Worm (Caenorhabditis elegans): ENCODE data around the gene panl-2.

The panl-2 gene

ce11 chrIII:6974952-6975351 lies 7.0 kb upstream of the panl-2 start:
- TF ChIP-seq him-1 (tag; optimal IDR thresholded peaks at IDR 0.05) (no peak), W03F9.2 (tag; optimal IDR thresholded peaks at IDR 0.05) (no peak), dao-5 (tag; optimal IDR thresholded peaks at IDR 0.05) (no peak)

- TF ChIP-seq dao-5 (tag; optimal IDR thresholded peaks at IDR 0.05) (no peak), W03F9.2 (tag; optimal IDR thresholded peaks at IDR 0.05) (no peak), him-1 (tag; optimal IDR thresholded peaks at IDR 0.05) (no peak)
Observed at ce11 chrIII:6973682-6974081, 5.8 kb upstream of the panl-2 start, which contains the start of gene F31E3.2. Gene F31E3.2, plus strand, starts transcription at chrIII:6973982.

- TF ChIP-seq him-1 (tag; optimal IDR thresholded peaks at IDR 0.05) = peak; percentile 80
- TF ChIP-seq dao-5 (tag; optimal IDR thresholded peaks at IDR 0.05) = no peak
- peak; percentile 97 for TF ChIP-seq W03F9.2 (tag; optimal IDR thresholded peaks at IDR 0.05)
Observed at ce11 chrIII:6971662-6972284, 3.8 kb upstream of the panl-2 start, which contains the start of the genes eef-1A.1 and rfc-4. Gene eef-1A.1, minus strand, starts transcription at chrIII:6971712. Gene rfc-4, plus strand, starts transcription at chrIII:6972253.

ce11 chrIII:6970744-6971143 lies 2.8 kb upstream of the panl-2 start:
- no peak for TF ChIP-seq dao-5 (tag; optimal IDR thresholded peaks at IDR 0.05)
- no peak for TF ChIP-seq W03F9.2 (tag; optimal IDR thresholded peaks at IDR 0.05)
- no peak for TF ChIP-seq him-1 (tag; optimal IDR thresholded peaks at IDR 0.05)

ce11 chrIII:6969781-6970342 lies 1.9 kb upstream of the panl-2 start:
- TF ChIP-seq him-1 (tag; optimal IDR thresholded peaks at IDR 0.05) (no peak), dao-5 (tag; optimal IDR thresholded peaks at IDR 0.05) (peak; percentile 25), W03F9.2 (tag; optimal IDR thresholded peaks at IDR 0.05) (peak; percentile 50)

- no peak for TF ChIP-seq W03F9.2 (tag; optimal IDR thresholded peaks at IDR 0.05)
- no peak for TF ChIP-seq dao-5 (tag; optimal IDR thresholded peaks at IDR 0.05)
- TF ChIP-seq him-1 (tag; optimal IDR thresholded peaks at IDR 0.05) = no peak
Observed at ce11 chrIII:6969090-6969489, 1.2 kb upstream of the panl-2 start, which contains the start of gene F31E3.12. Gene F31E3.12, plus strand, starts transcription at chrIII:6969390.

- no peak for TF ChIP-seq dao-5 (tag; optimal IDR thresholded peaks at IDR 0.05)
- TF ChIP-seq W03F9.2 (tag; optimal IDR thresholded peaks at IDR 0.05) = no peak
- TF ChIP-seq him-1 (tag; optimal IDR thresholded peaks at IDR 0.05) = no peak
Observed at ce11 chrIII:6968655-6969054, 725 bp upstream of the panl-2 start.

- TF ChIP-seq W03F9.2 (tag; optimal IDR thresholded peaks at IDR 0.05) (no peak), dao-5 (tag; optimal IDR thresholded peaks at IDR 0.05) (no peak), him-1 (tag; optimal IDR thresholded peaks at IDR 0.05) (no peak)
Observed at ce11 chrIII:6961937-6962504, 5.9 kb downstream of the panl-2 start, which contains the start of the genes rpn-6.1 and F57B9.1. Gene rpn-6.1, minus strand, starts transcription at chrIII:6962001. Gene F57B9.1, plus strand, starts transcription at chrIII:6962090.

- TF ChIP-seq W03F9.2 (tag; optimal IDR thresholded peaks at IDR 0.05) (peak; percentile 42), him-1 (tag; optimal IDR thresholded peaks at IDR 0.05) (no peak), dao-5 (tag; optimal IDR thresholded peaks at IDR 0.05) (no peak)
Observed at ce11 chrIII:6961167-6961566, 6.8 kb downstream of the panl-2 start.

ce11 chrIII:6958674-6959241 lies 9.2 kb downstream of the panl-2 start:
- no peak for TF ChIP-seq dao-5 (tag; optimal IDR thresholded peaks at IDR 0.05)
- no peak for TF ChIP-seq W03F9.2 (tag; optimal IDR thresholded peaks at IDR 0.05)
- TF ChIP-seq him-1 (tag; optimal IDR thresholded peaks at IDR 0.05) = no peak

ce11 chrIII:6955766-6956165 lies 12.2 kb downstream of the panl-2 start:
- no peak for TF ChIP-seq him-1 (tag; optimal IDR thresholded peaks at IDR 0.05)
- no peak for TF ChIP-seq W03F9.2 (tag; optimal IDR thresholded peaks at IDR 0.05)
- no peak for TF ChIP-seq dao-5 (tag; optimal IDR thresholded peaks at IDR 0.05)

- TF ChIP-seq W03F9.2 (tag; optimal IDR thresholded peaks at IDR 0.05) = no peak
- no peak for TF ChIP-seq dao-5 (tag; optimal IDR thresholded peaks at IDR 0.05)
- TF ChIP-seq him-1 (tag; optimal IDR thresholded peaks at IDR 0.05) = no peak
Observed at ce11 chrIII:6953978-6954377, 14.0 kb downstream of the panl-2 start.

ce11 chrIII:6953373-6953772 lies 14.6 kb downstream of the panl-2 start:
- TF ChIP-seq W03F9.2 (tag; optimal IDR thresholded peaks at IDR 0.05) = no peak
- TF ChIP-seq dao-5 (tag; optimal IDR thresholded peaks at IDR 0.05) = no peak
- TF ChIP-seq him-1 (tag; optimal IDR thresholded peaks at IDR 0.05) = no peak

- no peak for TF ChIP-seq W03F9.2 (tag; optimal IDR thresholded peaks at IDR 0.05)
- TF ChIP-seq him-1 (tag; optimal IDR thresholded peaks at IDR 0.05) = no peak
- TF ChIP-seq dao-5 (tag; optimal IDR thresholded peaks at IDR 0.05) = no peak
Observed at ce11 chrIII:6951435-6951834, 16.5 kb downstream of the panl-2 start.

All from whole organism, L4/young adult.